Worm (Caenorhabditis elegans) whole organism, L1 larva: ENCODE data around the gene C27A7.8.

Experiments
- C16A3.4 ChIP-seq: fragments of 150-350 bp; optimal IDR thresholded peaks from 2 replicates; lab custom pipeline; 2014; ENCODE audit warnings: missing biosample characterization, missing genetic modification characterization
- C34B4.2 ChIP-seq: sonication (generic microtip); optimal IDR thresholded peaks from 2 replicates; lab custom pipeline; 2017; ENCODE audit warnings: mild to moderate bottlenecking, missing genetic modification characterization, missing compliant biosample characterization
- F16B12.6 ChIP-seq: fragments of 150-350 bp; optimal IDR thresholded peaks from 2 replicates; lab custom pipeline; 2014; ENCODE audit warnings: missing biosample characterization, missing genetic modification characterization
- Y116A8C.19 ChIP-seq: sonication (generic microtip); optimal IDR thresholded peaks from 2 replicates; lab custom pipeline; 2016; ENCODE audit warnings: missing compliant biosample characterization, missing genetic modification characterization, borderline replicate concordance
- aha-1 ChIP-seq: fragments of 150-350 bp; optimal IDR thresholded peaks from 2 replicates; lab custom pipeline; 2014; ENCODE audit warnings: missing biosample characterization, missing genetic modification characterization
- blmp-1 ChIP-seq: fragments of 150-350 bp; optimal IDR thresholded peaks from 2 replicates; lab custom pipeline; 2014; ENCODE audit warnings: missing biosample characterization, missing genetic modification characterization
- ceh-63 ChIP-seq: fragments of 200-800 bp; sonication (Bioruptor generic); optimal IDR thresholded peaks from 2 replicates; lab custom pipeline; 2018; ENCODE audit warnings: mild to moderate bottlenecking, missing genetic modification characterization, missing compliant biosample characterization
- ceh-8 ChIP-seq: fragments of 200-800 bp; sonication (Bioruptor generic); optimal IDR thresholded peaks from 2 replicates; lab custom pipeline; 2018; ENCODE audit warnings: mild to moderate bottlenecking, missing genetic modification characterization, moderate library complexity, missing compliant biosample characterization
- ces-1 ChIP-seq: fragments of 150-350 bp; optimal IDR thresholded peaks from 2 replicates; lab custom pipeline; 2014; ENCODE audit warnings: missing biosample characterization, missing genetic modification reagents, missing genetic modification characterization
- efl-3 ChIP-seq: fragments of 200-800 bp; sonication (Bioruptor generic); optimal IDR thresholded peaks from 2 replicates; lab custom pipeline; 2018; ENCODE audit warnings: mild to moderate bottlenecking, missing genetic modification characterization, missing compliant biosample characterization
- elt-2 ChIP-seq: sonication (generic microtip); optimal IDR thresholded peaks from 2 replicates; lab custom pipeline; 2016; ENCODE audit warnings: missing genetic modification characterization, mild to moderate bottlenecking, inconsistent platforms, missing compliant biosample characterization, missing genetic modification reagents
- elt-3 ChIP-seq, 6 experiments: fragments of 150-350 bp in 1 of 6; sonication (generic microtip); optimal IDR thresholded peaks; 2 replicates each; lab custom pipeline; 2017 to 2018; ENCODE audit warnings: missing biosample characterization in 6 of 6, missing genetic modification characterization in 6 of 6, inconsistent platforms in 1 of 6
- fkh-8 ChIP-seq: sonication (generic microtip); optimal IDR thresholded peaks from 2 replicates; lab custom pipeline; 2016; ENCODE audit warnings: mild to moderate bottlenecking, missing genetic modification characterization, missing compliant biosample characterization
- hlh-17 ChIP-seq: fragments of 200-800 bp; sonication (Bioruptor generic); optimal IDR thresholded peaks from 2 replicates; lab custom pipeline; 2018; ENCODE audit warnings: missing genetic modification characterization, mild to moderate bottlenecking, missing compliant biosample characterization, moderate library complexity, borderline replicate concordance
- hlh-4 ChIP-seq: sonication (generic microtip); optimal IDR thresholded peaks from 2 replicates; lab custom pipeline; 2016; ENCODE audit warnings: mild to moderate bottlenecking, missing genetic modification characterization, missing compliant biosample characterization
- lin-13 ChIP-seq: fragments of 150-350 bp; optimal IDR thresholded peaks from 2 replicates; lab custom pipeline; 2014; ENCODE audit warnings: missing biosample characterization, missing genetic modification reagents, missing genetic modification characterization
- lin-14 ChIP-seq: fragments of 200-800 bp; sonication (Bioruptor generic); optimal IDR thresholded peaks from 2 replicates; lab custom pipeline; 2018; ENCODE audit warnings: mild to moderate bottlenecking, missing genetic modification characterization, moderate library complexity, missing compliant biosample characterization
- lin-39 ChIP-seq: fragments of 150-350 bp; optimal IDR thresholded peaks from 2 replicates; lab custom pipeline; 2014; ENCODE audit warnings: missing biosample characterization, missing genetic modification reagents, missing genetic modification characterization
- lsy-2 ChIP-seq, 2 experiments: fragments of 150-350 bp; optimal IDR thresholded peaks; 2 replicates each; lab custom pipeline; 2014; ENCODE audit warnings: missing biosample characterization in 2 of 2, missing genetic modification characterization in 2 of 2
- mab-9 ChIP-seq: fragments of 200-800 bp; sonication (Bioruptor generic); IDR thresholded peaks from 2 replicates; pipeline ENCODE4 v1.3.6; 2022; ENCODE audit warnings: missing genetic modification reagents, missing genetic modification characterization, missing compliant biosample characterization
- mdl-1 ChIP-seq, 2 experiments: fragments of 150-350 bp; optimal IDR thresholded peaks; 2 replicates each; lab custom pipeline; 2014 to 2017; ENCODE audit warnings: missing biosample characterization in 2 of 2, missing genetic modification characterization in 2 of 2, inconsistent platforms in 1 of 2
- nhr-12 ChIP-seq: sonication (generic microtip); optimal IDR thresholded peaks from 2 replicates; lab custom pipeline; 2017; ENCODE audit warnings: missing biosample characterization, missing genetic modification characterization
- nhr-19 ChIP-seq: fragments of 200-800 bp; sonication (Bioruptor generic); conservative IDR thresholded peaks from 2 replicates; pipeline ENCODE4 v1.3.6; 2022; ENCODE audit warnings: missing genetic modification characterization, missing compliant biosample characterization
- nhr-20 ChIP-seq: sonication (generic microtip); optimal IDR thresholded peaks from 2 replicates; lab custom pipeline; 2016; ENCODE audit warnings: mild to moderate bottlenecking, missing genetic modification characterization, missing compliant biosample characterization
- nhr-28 ChIP-seq: fragments of 150-350 bp; optimal IDR thresholded peaks from 2 replicates; lab custom pipeline; 2014; ENCODE audit warnings: missing biosample characterization, missing genetic modification characterization
- nhr-47 ChIP-seq: sonication (generic microtip); optimal IDR thresholded peaks from 2 replicates; lab custom pipeline; 2016; ENCODE audit warnings: mild to moderate bottlenecking, missing genetic modification characterization, moderate library complexity, missing compliant biosample characterization
- nhr-71 ChIP-seq: sonication (generic microtip); optimal IDR thresholded peaks from 2 replicates; lab custom pipeline; 2016; ENCODE audit warnings: mild to moderate bottlenecking, missing genetic modification characterization, moderate library complexity, missing compliant biosample characterization
- nhr-77 ChIP-seq: fragments of 150-350 bp; optimal IDR thresholded peaks from 2 replicates; lab custom pipeline; 2014; ENCODE audit warnings: missing biosample characterization, missing genetic modification characterization
- nhr-84 ChIP-seq: sonication (generic microtip); optimal IDR thresholded peaks from 2 replicates; lab custom pipeline; 2017; ENCODE audit warnings: missing biosample characterization, missing genetic modification characterization
- nhr-85 ChIP-seq: sonication (generic microtip); peaks from one replicate; lab custom pipeline; 2016; ENCODE audit warnings: missing genetic modification characterization, inconsistent platforms, missing compliant biosample characterization
- pqm-1 ChIP-seq: sonication (generic microtip); optimal IDR thresholded peaks from 3 replicates; lab custom pipeline; 2017; ENCODE audit warnings: missing biosample characterization, missing genetic modification characterization
- skn-1 ChIP-seq: fragments of 150-350 bp; optimal IDR thresholded peaks from 2 replicates; lab custom pipeline; 2014; ENCODE audit warnings: missing biosample characterization, missing genetic modification characterization
- sox-4 ChIP-seq: sonication (generic microtip); optimal IDR thresholded peaks from 2 replicates; lab custom pipeline; 2016; ENCODE audit warnings: missing genetic modification characterization, missing compliant biosample characterization
- unc-30 ChIP-seq: sonication (generic microtip); optimal IDR thresholded peaks from 2 replicates; lab custom pipeline; 2017; ENCODE audit warnings: missing biosample characterization, missing genetic modification characterization
- ztf-11 ChIP-seq, 2 experiments: sonication (generic microtip); optimal IDR thresholded peaks; 2 replicates each; lab custom pipeline; 2016 to 2017; ENCODE audit warnings: missing genetic modification characterization in 2 of 2, missing biosample characterization in 1 of 2, missing compliant biosample characterization in 1 of 2

C27A7.8 gene

DNA sequence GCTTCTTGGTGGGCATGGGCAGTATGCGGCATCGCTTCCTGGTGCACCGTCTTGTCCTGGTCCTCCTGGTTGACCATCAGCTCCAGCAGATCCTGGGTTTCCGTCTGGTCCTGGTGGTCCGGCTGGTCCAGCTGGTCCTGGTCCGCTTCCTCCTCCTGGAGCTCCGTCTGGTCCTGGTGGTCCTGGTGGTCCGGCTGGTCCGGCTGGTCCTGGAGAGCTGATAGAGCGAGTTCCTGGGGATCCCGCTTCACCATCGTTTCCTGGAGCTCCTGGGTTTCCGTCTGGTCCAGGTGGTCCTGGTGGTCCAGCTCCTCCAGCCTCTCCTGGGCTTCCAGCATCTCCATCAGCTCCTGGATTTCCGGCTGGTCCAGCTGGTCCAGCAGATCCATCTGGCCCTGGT, 14.1 kb downstream of the C27A7.8 start:
- TF ChIP-seq nhr-84 (tag; lab: Kevin White, UChicago) (no peak), ceh-8 (GFP tag; lab: Kevin White, UChicago) (peak; percentile 43), nhr-19 (no peak), nhr-20 (no peak)

DNA sequence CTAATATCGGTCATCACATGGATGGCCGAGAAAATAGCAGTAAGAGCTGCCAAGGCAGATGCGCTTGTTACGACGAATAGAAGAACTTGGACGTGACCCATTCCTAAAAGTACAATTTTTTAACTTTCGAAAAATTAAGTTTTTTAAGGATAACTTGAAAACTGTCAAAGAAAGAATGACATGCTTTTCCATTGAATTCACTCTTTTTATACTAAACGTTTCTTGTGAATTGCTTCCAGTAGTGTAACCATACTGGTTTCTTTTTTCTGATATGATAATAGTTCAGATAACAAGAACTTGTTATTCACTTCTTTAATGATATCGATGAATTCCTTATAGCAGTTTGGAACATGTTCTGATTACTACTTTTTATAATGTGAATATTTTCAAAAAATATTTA, 14.7 kb downstream of the C27A7.8 start, which contains the start of gene col-37:
Gene col-37, minus strand, starts transcription at position 101 of the 400 bp plus-strand sequence.
- no peak for TF ChIP-seq nhr-12 (tag; lab: Kevin White, UChicago)
- TF ChIP-seq C34B4.2 = no peak
- TF ChIP-seq hlh-17 = no peak
- no peak for TF ChIP-seq elt-2
- no peak for TF ChIP-seq sox-4 (tag; lab: Kevin White, UChicago)
- no peak for TF ChIP-seq ceh-63 (GFP tag; lab: Kevin White, UChicago)
- no peak for TF ChIP-seq elt-3 (tag; optimal IDR thresholded peaks at IDR 0.05; lab: Kevin White, UChicago)
- TF ChIP-seq nhr-77 = no peak
- no peak for TF ChIP-seq unc-30 (tag; lab: Kevin White, UChicago)
- no peak for TF ChIP-seq nhr-47 (tag; lab: Kevin White, UChicago)

DNA sequence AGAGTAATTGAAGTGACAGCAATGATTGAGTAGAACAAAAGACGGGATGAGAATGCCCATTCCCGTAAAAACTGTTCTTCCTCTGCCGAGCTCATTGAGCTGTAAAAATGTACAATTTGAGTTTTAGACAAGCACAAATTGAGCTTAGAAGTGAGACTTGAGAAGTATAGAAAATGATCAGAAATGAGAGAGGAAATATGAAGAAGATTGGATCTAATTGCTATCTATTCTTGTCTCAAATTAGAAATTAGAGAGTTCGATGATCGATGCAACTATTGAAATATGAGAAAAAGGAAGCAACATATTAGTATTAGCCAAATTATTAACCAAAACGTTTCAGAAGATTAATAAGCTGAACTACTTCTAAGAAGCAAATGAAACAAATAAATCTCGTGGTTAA, 17.2 kb downstream of the C27A7.8 start, which contains the start of gene ZK863.1:
Gene ZK863.1, minus strand, starts transcription at position 101 of the 400 bp plus-strand sequence.
- TF ChIP-seq lin-14 (peak; percentile 35), fkh-8 (tag; lab: Kevin White, UChicago) (no peak)
- TF ChIP-seq, all 84 proteins: peak for 1

DNA sequence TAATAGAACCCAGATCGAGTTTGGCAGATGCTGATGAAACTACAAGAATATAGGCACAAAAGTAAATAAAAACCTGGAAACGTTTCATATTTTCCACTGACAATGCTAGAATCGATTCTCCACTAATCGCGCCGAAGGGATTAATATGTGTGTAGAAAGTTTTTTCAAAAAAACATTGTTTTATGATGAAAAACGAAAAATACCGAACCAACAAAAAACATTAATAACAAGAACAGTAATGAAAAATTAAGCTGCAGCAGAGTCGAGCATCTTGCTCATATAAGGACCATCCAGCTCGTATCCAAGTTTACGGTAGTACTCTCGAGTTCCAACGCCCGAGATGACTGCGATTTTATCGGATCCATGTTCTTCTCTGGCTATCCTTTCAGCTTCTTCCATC, 26.4 kb downstream of the C27A7.8 start, which contains the start of gene clec-224:
Gene clec-224, minus strand, starts transcription at position 101 of the 400 bp plus-strand sequence.
- TF ChIP-seq nhr-71 (tag; lab: Kevin White, UChicago) (no peak), efl-3 (GFP tag; lab: Kevin White, UChicago) (no peak), Y116A8C.19 (no peak), skn-1 (tag; lab: Kevin White, UChicago) (no peak), C16A3.4 (tag; lab: Kevin White, UChicago) (no peak), F16B12.6 (tag; lab: Kevin White, UChicago) (no peak), ces-1 (GFP tag; lab: Kevin White, UChicago) (no peak), mab-9 (GFP tag; lab: Robert Waterston, UW) (no peak), blmp-1 (tag; lab: Kevin White, UChicago) (no peak), lsy-2 (tag; optimal IDR thresholded peaks at IDR 0.05; lab: Kevin White, UChicago) (no peak), nhr-19 (no peak), lin-39 (tag; lab: Kevin White, UChicago) (no peak), pqm-1 (tag; lab: Kevin White, UChicago) (no peak), hlh-4 (tag; lab: Kevin White, UChicago) (no peak), nhr-28 (tag; lab: Kevin White, UChicago) (no peak), aha-1 (tag; lab: Kevin White, UChicago) (no peak)

DNA sequence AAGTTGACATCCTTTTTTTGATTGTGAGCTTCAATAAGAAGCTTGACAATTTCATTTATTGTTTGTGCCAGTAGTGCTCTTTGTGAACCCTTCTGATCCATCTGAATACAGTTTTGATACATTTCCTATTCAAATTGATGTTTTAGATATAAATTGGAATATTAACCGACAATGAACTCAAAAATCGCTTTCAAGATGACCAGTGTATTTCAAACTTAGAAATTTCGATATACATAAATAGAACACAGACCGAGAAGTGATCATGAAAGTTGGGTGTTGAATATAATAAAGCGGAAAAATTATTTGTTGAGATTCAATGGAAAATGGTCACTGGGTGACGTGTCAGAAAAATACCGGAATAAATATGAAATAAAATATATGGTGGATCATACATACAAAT, 28.4 kb downstream of the C27A7.8 start, which contains the start of gene elpc-3:
Gene elpc-3, minus strand, starts transcription at position 101 of the 400 bp plus-strand sequence.
- TF ChIP-seq Y116A8C.19 = no peak

DNA sequence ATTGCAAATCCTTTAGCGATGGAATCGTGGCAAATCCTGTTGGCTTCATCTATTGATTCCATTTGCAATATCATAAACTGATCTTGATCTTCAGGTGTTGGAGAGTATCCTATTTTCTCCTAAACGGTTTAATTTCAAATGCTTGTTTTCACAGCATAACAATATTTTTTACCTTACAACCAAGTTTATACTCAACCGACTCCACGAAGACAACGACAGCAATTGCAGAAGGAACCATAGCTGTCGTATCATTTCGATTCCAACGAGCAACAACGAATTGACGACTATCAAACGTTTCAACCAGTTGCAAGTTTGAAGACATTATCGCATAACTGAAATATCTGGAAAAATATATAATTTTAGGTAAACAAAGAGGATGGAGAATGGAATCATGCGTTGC, 30.9 kb downstream of the C27A7.8 start, which contains the start of gene usip-1:
Gene usip-1, minus strand, starts transcription at position 341 of the 400 bp plus-strand sequence.
- TF ChIP-seq Y116A8C.19 (no peak), nhr-85 (tag; lab: Kevin White, UChicago) (peak; percentile 5), lin-13 (GFP tag; lab: Kevin White, UChicago) (no peak), nhr-47 (tag; lab: Kevin White, UChicago) (no peak), ztf-11 (tag; optimal IDR thresholded peaks at IDR 0.05; lab: Kevin White, UChicago) (no peak), mdl-1 (tag; optimal IDR thresholded peaks at IDR 0.05; lab: Kevin White, UChicago) (no peak)
- TF ChIP-seq, all 84 proteins: peak for 1
